Comparison of ENCODE assay signal across 4 fruit fly cellular contexts in genomic region chr2L:8855482-8855881, dm6.
TF ChIP-seq lines count a peak whose summit lies in the region.

No protein-coding gene starts in this region.

- TF ChIP-seq CTCF in whole organism, embryonic (GFP tag; optimal IDR thresholded peaks at IDR 0.05; lab: Kevin White, UChicago): no peak

TF ChIP-seq in whole organism, embryonic, 481 proteins besides CTCF, POLR2A, EP300 and RAD21:
- TF ChIP-seq lbe (GFP tag; optimal IDR thresholded peaks at IDR 0.05; lab: Kevin White, UChicago) (peak; percentile 36), nom (GFP tag; optimal IDR thresholded peaks at IDR 0.05; lab: Kevin White, UChicago) (peak; percentile 5), Drgx (GFP tag; IDR thresholded peaks at IDR 0.05; lab: Robert Waterston, UW) (no peak), crc (GFP tag; optimal IDR thresholded peaks at IDR 0.05; lab: Kevin White, UChicago) (no peak)
TF ChIP-seq in whole organism, embryonic: peak in this region for 2.

TF ChIP-seq in whole organism, prepupa, 60 proteins besides CTCF, POLR2A, EP300 and RAD21 (continues in another document):
- TF ChIP-seq CG34406 (GFP tag; optimal IDR thresholded peaks at IDR 0.05; lab: Kevin White, UChicago) (no peak), CG8632 (GFP tag; optimal IDR thresholded peaks at IDR 0.05; lab: Kevin White, UChicago) (no peak), CG3032 (tag; optimal IDR thresholded peaks at IDR 0.05; lab: Kevin White, UChicago) (peak; percentile 69), CG11762 (GFP tag; optimal IDR thresholded peaks at IDR 0.05; lab: Kevin White, UChicago; ENCODE audit: insufficient read depth) (no peak), Sox15 (GFP tag; optimal IDR thresholded peaks at IDR 0.05; lab: Kevin White, UChicago) (no peak), Hr38 (GFP tag; optimal IDR thresholded peaks at IDR 0.05; lab: Kevin White, UChicago) (no peak), CG4318 (GFP tag; optimal IDR thresholded peaks at IDR 0.05; lab: Kevin White, UChicago) (no peak), CG6163 (GFP tag; IDR thresholded peaks at IDR 0.05; lab: Robert Waterston, UW) (peak; percentile 64), cyc (GFP tag; optimal IDR thresholded peaks at IDR 0.05; lab: Kevin White, UChicago) (peak; percentile 45), CG11294 (GFP tag; IDR thresholded peaks at IDR 0.05; lab: Robert Waterston, UW) (no peak), Hr39 (GFP tag; optimal IDR thresholded peaks at IDR 0.05; lab: Kevin White, UChicago) (peak; percentile 30), ss (GFP tag; optimal IDR thresholded peaks at IDR 0.05; lab: Kevin White, UChicago) (peak; percentile 49 to 70), CG3919 (GFP tag; optimal IDR thresholded peaks at IDR 0.05; lab: Kevin White, UChicago) (peak; percentile 63), CG15336 (GFP tag; IDR thresholded peaks at IDR 0.05; lab: Robert Waterston, UW) (no peak), topi (GFP tag; optimal IDR thresholded peaks at IDR 0.05; lab: Kevin White, UChicago) (peak; percentile 65), fkh (GFP tag; optimal IDR thresholded peaks at IDR 0.05; lab: Kevin White, UChicago) (no peak), CG7368 (GFP tag; optimal IDR thresholded peaks at IDR 0.05; lab: Kevin White, UChicago) (no peak), Sox102F (GFP tag; optimal IDR thresholded peaks at IDR 0.05; lab: Kevin White, UChicago) (peak; percentile 25), CG8119 (GFP tag; IDR thresholded peaks at IDR 0.05; lab: Robert Waterston, UW) (no peak), dsx (GFP tag; optimal IDR thresholded peaks at IDR 0.05; lab: Kevin White, UChicago; ENCODE audit: poor library complexity, severe bottlenecking) (peak; percentile 61), CG1621 (tag; optimal IDR thresholded peaks at IDR 0.05; lab: Kevin White, UChicago) (no peak), acj6 (GFP tag; optimal IDR thresholded peaks at IDR 0.05; lab: Kevin White, UChicago) (peak; percentile 25), net (GFP tag; optimal IDR thresholded peaks at IDR 0.05; lab: Kevin White, UChicago) (peak; percentile 47), achi (GFP tag; optimal IDR thresholded peaks at IDR 0.05; lab: Kevin White, UChicago) (peak; percentile 13), Hr4 (GFP tag; optimal IDR thresholded peaks at IDR 0.05; lab: Kevin White, UChicago) (no peak), OdsH (GFP tag; optimal IDR thresholded peaks at IDR 0.05; lab: Kevin White, UChicago) (no peak), Eip78C (GFP tag; lab: Kevin White, UChicago) (peak; percentile 89), CG11902 (GFP tag; optimal IDR thresholded peaks at IDR 0.05; lab: Kevin White, UChicago) (peak; percentile 12), fd59A (GFP tag; optimal IDR thresholded peaks at IDR 0.05; lab: Kevin White, UChicago) (no peak)

TF ChIP-seq in whole organism, pupa, 21 proteins besides CTCF, POLR2A, EP300 and RAD21:
- TF ChIP-seq Ets98B (GFP tag; IDR thresholded peaks at IDR 0.05; lab: Robert Waterston, UW) (no peak), CG17806 (tag; optimal IDR thresholded peaks at IDR 0.05; lab: Kevin White, UChicago) (peak; percentile 69), Snoo (tag; optimal IDR thresholded peaks at IDR 0.05; lab: Kevin White, UChicago) (peak; percentile 44), Pif1B (GFP tag; optimal IDR thresholded peaks at IDR 0.05; lab: Kevin White, UChicago) (peak; percentile 33), CG8301 (tag; optimal IDR thresholded peaks at IDR 0.05; lab: Kevin White, UChicago) (peak; percentile 19), CG32121 (GFP tag; IDR thresholded peaks at IDR 0.05; lab: Robert Waterston, UW) (no peak), CG14655 (GFP tag; optimal IDR thresholded peaks at IDR 0.05; lab: Kevin White, UChicago) (peak; percentile 54), Pif1A (GFP tag; optimal IDR thresholded peaks at IDR 0.05; lab: Kevin White, UChicago) (peak; percentile 58), CG9948 (tag; optimal IDR thresholded peaks at IDR 0.05; lab: Kevin White, UChicago) (peak; percentile 45), gl (tag; optimal IDR thresholded peaks at IDR 0.05; lab: Kevin White, UChicago) (peak; percentile 12), CG8159 (tag; optimal IDR thresholded peaks at IDR 0.05; lab: Kevin White, UChicago) (peak; percentile 79), CG10348 (GFP tag; IDR thresholded peaks at IDR 0.05; lab: Robert Waterston, UW) (no peak), CG12605 (GFP tag; IDR thresholded peaks at IDR 0.05; lab: Robert Waterston, UW) (no peak), D1 (tag; optimal IDR thresholded peaks at IDR 0.05; lab: Kevin White, UChicago) (no peak), CG15710 (tag; optimal IDR thresholded peaks at IDR 0.05; lab: Kevin White, UChicago) (peak; percentile 42), rn (GFP tag; IDR thresholded peaks at IDR 0.05; lab: Robert Waterston, UW) (no peak)

TF ChIP-seq in whole organism, wandering third instar larva, 38 proteins besides CTCF, POLR2A, EP300 and RAD21:
- peak; percentile 65 for TF ChIP-seq ey (GFP tag; optimal IDR thresholded peaks at IDR 0.05; lab: Kevin White, UChicago)
- TF ChIP-seq dmrt93B (GFP tag; optimal IDR thresholded peaks at IDR 0.05; lab: Kevin White, UChicago): peak; percentile 30
- TF ChIP-seq Sp1 (GFP tag; optimal IDR thresholded peaks at IDR 0.05; lab: Kevin White, UChicago): peak; percentile 14
- TF ChIP-seq fru (GFP tag; optimal IDR thresholded peaks at IDR 0.05; lab: Kevin White, UChicago): peak; percentile 67
- peak; percentile 69 for TF ChIP-seq HLH106 (tag; optimal IDR thresholded peaks at IDR 0.05; lab: Kevin White, UChicago)
- no peak for TF ChIP-seq CG32264 (GFP tag; optimal IDR thresholded peaks at IDR 0.05; lab: Kevin White, UChicago)
- TF ChIP-seq rgr (GFP tag; optimal IDR thresholded peaks at IDR 0.05; lab: Kevin White, UChicago): peak; percentile 9
- TF ChIP-seq GATAd (GFP tag; optimal IDR thresholded peaks at IDR 0.05; lab: Kevin White, UChicago): no peak
- TF ChIP-seq woc (GFP tag; optimal IDR thresholded peaks at IDR 0.05; lab: Kevin White, UChicago): peak; percentile 56
- TF ChIP-seq h (GFP tag; optimal IDR thresholded peaks at IDR 0.05; lab: Kevin White, UChicago): peak; percentile 73
- peak in 1 of 2 experiments; percentile 65 for TF ChIP-seq foxo (GFP tag; optimal IDR thresholded peaks at IDR 0.05; lab: Kevin White, UChicago)
- no peak for TF ChIP-seq Hnf4 (GFP tag; optimal IDR thresholded peaks at IDR 0.05; lab: Kevin White, UChicago)
- peak; percentile 31 for TF ChIP-seq psq (GFP tag; optimal IDR thresholded peaks at IDR 0.05; lab: Kevin White, UChicago)
- TF ChIP-seq brk (GFP tag; optimal IDR thresholded peaks at IDR 0.05; lab: Kevin White, UChicago): peak; percentile 5

Comparison
In these comparisons a context has a peak if more than half of its experiments do, and no peak if none do; other contexts are left out.
1. Of the 7 proteins assayed by ChIP-seq in both whole organism, embryonic and whole organism, prepupa: peak only in whole organism, embryonic: none; only in whole organism, prepupa: Hr39 and Sox102F; in both: none; in neither: 5.